Fruit fly (Drosophila melanogaster): ENCODE measurements around the gene Gpdh1.

DNA sequence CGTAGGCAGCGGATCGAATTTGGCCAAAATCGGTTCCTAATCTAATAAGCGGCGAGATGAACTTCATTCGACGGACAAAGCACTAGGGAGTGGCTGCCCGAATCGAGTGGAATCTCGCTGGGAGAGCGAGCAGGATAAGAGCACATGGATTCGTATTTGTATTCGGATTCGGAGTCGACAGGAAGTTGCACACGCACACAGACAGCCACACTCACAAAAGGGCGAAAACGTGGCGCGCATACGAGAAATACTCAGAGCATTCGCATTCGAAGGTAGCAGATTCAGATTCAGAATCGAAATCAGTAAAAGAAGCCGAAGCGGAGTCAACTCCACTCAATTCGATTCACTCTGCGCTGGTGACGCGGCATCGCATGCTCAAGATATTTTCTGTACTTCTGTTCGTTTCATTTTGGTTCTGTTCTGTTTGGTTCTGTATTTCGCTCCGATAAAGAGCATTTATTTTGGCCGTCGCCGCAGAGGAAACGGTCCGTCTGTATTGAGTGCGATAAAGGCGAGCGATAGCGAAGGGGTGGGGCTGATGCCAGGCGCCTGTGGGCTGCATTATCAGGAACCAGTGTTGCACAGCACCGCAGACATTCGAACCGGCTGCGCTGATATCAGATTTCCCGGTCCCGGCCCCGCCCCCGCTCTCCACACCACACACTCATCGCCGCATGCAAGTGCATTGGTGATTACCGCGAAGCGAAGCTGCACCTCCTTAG, 35.1 kb downstream of the Gpdh1 start:
- TF ChIP-seq CG8478 (optimal IDR thresholded peaks at IDR 0.05) (no peak), CTCF (optimal IDR thresholded peaks at IDR 0.05) (no peak)
